Worm (Caenorhabditis elegans): ENCODE data around the gene elb-1.

elb-1 gene

DNA sequence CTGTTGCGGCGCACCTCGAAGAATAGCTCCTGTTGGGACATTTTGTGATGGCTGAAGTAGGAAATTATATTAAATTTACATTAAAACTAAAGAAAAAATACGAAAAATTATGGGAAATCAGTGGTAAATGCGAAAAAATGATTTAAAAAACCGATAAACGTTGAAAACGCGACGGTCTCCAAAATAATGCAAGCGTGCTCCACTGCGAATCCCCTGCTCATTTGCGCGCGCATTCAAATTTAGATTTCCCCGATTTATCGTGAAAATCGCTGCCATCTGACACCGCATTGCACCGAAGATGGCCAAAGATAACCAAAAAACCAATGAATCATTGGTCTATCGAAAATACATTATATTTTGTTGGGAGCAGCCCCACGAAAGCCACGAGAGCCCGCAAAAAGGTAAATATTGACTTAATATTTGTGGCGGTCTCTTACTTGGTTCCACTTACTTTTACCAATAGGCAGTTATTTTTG lies at the start of gene elb-1, which contains the start of gene Y41C4A.11:
Gene elb-1, minus strand, starts transcription at position 51 of the 476 bp plus-strand sequence.
Gene Y41C4A.11, plus strand, starts transcription at position 461 of the 476 bp plus-strand sequence.
- peak; percentile 98 for TF ChIP-seq pha-4 (tag; optimal IDR thresholded peaks at IDR 0.05)
- peak; percentile 47 for TF ChIP-seq nhr-25 (tag; optimal IDR thresholded peaks at IDR 0.05)
- peak; percentile 37 for TF ChIP-seq ceh-28 (tag; optimal IDR thresholded peaks at IDR 0.05)
- no peak for TF ChIP-seq ceh-82 (tag; optimal IDR thresholded peaks at IDR 0.05)
- no peak for TF ChIP-seq unc-62 (GFP tag; optimal IDR thresholded peaks at IDR 0.05)
- no peak for TF ChIP-seq elt-1 (tag; optimal IDR thresholded peaks at IDR 0.05)
- no peak for TF ChIP-seq fkh-2 (tag; optimal IDR thresholded peaks at IDR 0.05)
- peak; percentile 25 for TF ChIP-seq elt-2 (tag; optimal IDR thresholded peaks at IDR 0.05)
- TF ChIP-seq hmg-11 (tag; optimal IDR thresholded peaks at IDR 0.05), result peak; percentile 85
- TF ChIP-seq nfya-1 (tag; optimal IDR thresholded peaks at IDR 0.05; ENCODE audit: insufficient read depth), result peak; percentile 64
- peak; percentile 7 for TF ChIP-seq tbx-2 (tag; optimal IDR thresholded peaks at IDR 0.05)
- no peak for TF ChIP-seq ztf-11 (tag; optimal IDR thresholded peaks at IDR 0.05)
- no peak for TF ChIP-seq ceh-16 (tag; optimal IDR thresholded peaks at IDR 0.05)
- peak; percentile 42 for TF ChIP-seq snpc-4 (tag; optimal IDR thresholded peaks at IDR 0.05)
- no peak for TF ChIP-seq egl-27 (tag; optimal IDR thresholded peaks at IDR 0.05)
- no peak for TF ChIP-seq ceh-9 (tag; optimal IDR thresholded peaks at IDR 0.05)
- TF ChIP-seq lin-15B (tag; optimal IDR thresholded peaks at IDR 0.05), result peak; percentile 81
- TF ChIP-seq skn-1 (tag; optimal IDR thresholded peaks at IDR 0.05), result peak; percentile 3
- no peak for TF ChIP-seq zag-1 (tag; optimal IDR thresholded peaks at IDR 0.05)
- TF ChIP-seq lin-39 (tag; optimal IDR thresholded peaks at IDR 0.05), result peak; percentile 9
- TF ChIP-seq nhr-23 (tag; optimal IDR thresholded peaks at IDR 0.05), result peak; percentile 55
- no peak for TF ChIP-seq nhr-237 (tag; optimal IDR thresholded peaks at IDR 0.05)
- no peak for TF ChIP-seq unc-39 (tag; optimal IDR thresholded peaks at IDR 0.05)

DNA sequence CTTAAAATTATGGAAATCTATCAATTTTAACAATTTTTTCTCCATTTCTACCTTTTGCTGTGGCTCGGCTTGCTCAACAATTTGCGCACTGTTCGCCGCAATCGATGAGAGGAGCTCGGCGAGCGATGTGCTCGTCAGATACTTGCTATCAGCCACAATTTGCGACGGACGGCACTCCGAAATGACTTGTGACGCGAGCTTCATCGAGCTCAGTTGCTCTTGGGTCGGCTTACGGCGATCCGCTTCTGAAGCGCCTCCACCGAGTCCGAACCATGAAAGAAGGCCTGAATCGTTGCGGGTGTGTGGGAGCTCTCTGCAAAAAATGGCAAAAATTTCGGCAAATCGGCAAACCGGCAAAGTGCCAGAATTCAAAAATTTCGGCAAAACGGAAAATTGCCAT lies 41.4 kb upstream of the elb-1 start:
- no peak for TF ChIP-seq nfya-1 (tag; optimal IDR thresholded peaks at IDR 0.05; ENCODE audit: insufficient read depth)
- TF ChIP-seq elt-1 (tag; optimal IDR thresholded peaks at IDR 0.05), result no peak
- no peak for TF ChIP-seq mml-1 (tag; optimal IDR thresholded peaks at IDR 0.05)
- no peak for TF ChIP-seq ZK546.5 (tag; optimal IDR thresholded peaks at IDR 0.05)
- no peak for TF ChIP-seq eor-1 (tag; optimal IDR thresholded peaks at IDR 0.05)
- TF ChIP-seq nhr-23 (tag; optimal IDR thresholded peaks at IDR 0.05), result no peak
- TF ChIP-seq hmg-11 (tag; optimal IDR thresholded peaks at IDR 0.05), result no peak
- no peak for TF ChIP-seq fkh-10 (GFP tag; optimal IDR thresholded peaks at IDR 0.05)
- no peak for TF ChIP-seq ceh-28 (tag; optimal IDR thresholded peaks at IDR 0.05)
- TF ChIP-seq nhr-28 (tag; optimal IDR thresholded peaks at IDR 0.05), result no peak

DNA sequence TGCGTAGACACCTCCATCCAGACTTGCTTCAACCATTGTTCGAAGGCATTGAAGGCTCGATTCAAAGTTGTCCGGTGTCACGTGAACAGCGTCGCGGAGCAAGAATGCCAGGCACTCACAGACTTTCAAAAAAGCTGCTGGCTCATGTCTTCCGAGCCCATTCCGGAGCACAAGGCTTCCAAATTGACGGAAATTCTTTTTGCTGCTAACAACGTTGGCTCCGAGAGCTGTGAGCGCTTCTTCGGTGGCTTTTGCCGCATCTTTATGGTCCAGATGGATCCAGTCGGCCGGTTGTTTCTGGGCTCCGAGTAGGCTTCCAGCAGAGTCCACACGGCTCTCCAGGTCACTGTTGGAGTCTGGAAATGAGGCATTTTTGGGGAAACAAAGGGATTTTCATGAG lies 38.6 kb upstream of the elb-1 start:
- TF ChIP-seq elt-1 (tag; optimal IDR thresholded peaks at IDR 0.05), result no peak
- no peak for TF ChIP-seq ceh-28 (tag; optimal IDR thresholded peaks at IDR 0.05)
- no peak for TF ChIP-seq egl-27 (tag; optimal IDR thresholded peaks at IDR 0.05)

ce11 chrIII:11750817-11751216 lies 31.6 kb upstream of the elb-1 start:
- TF ChIP-seq mdl-1 (tag; optimal IDR thresholded peaks at IDR 0.05) (no peak), aly-2 (tag; optimal IDR thresholded peaks at IDR 0.05) (no peak), fkh-2 (tag; optimal IDR thresholded peaks at IDR 0.05) (no peak), nhr-237 (tag; optimal IDR thresholded peaks at IDR 0.05) (no peak), R02D3.7 (tag; optimal IDR thresholded peaks at IDR 0.05) (no peak), nhr-77 (tag; optimal IDR thresholded peaks at IDR 0.05) (no peak), nhr-25 (tag; optimal IDR thresholded peaks at IDR 0.05) (no peak), ceh-28 (tag; optimal IDR thresholded peaks at IDR 0.05) (no peak), unc-62 (GFP tag; optimal IDR thresholded peaks at IDR 0.05) (no peak), nhr-28 (tag; optimal IDR thresholded peaks at IDR 0.05) (no peak)

ce11 chrIII:11750232-11750631 lies 31.0 kb upstream of the elb-1 start:
- no peak for TF ChIP-seq nhr-67 (tag; optimal IDR thresholded peaks at IDR 0.05)
- no peak for TF ChIP-seq nhr-25 (tag; optimal IDR thresholded peaks at IDR 0.05)
- TF ChIP-seq elt-3 (tag; optimal IDR thresholded peaks at IDR 0.05), result no peak
- TF ChIP-seq ztf-11 (tag; optimal IDR thresholded peaks at IDR 0.05), result no peak
- TF ChIP-seq fos-1 (tag; optimal IDR thresholded peaks at IDR 0.05), result no peak
